Fruit fly (Drosophila melanogaster) whole organism: ENCODE measurements around the gene CG6511.

Source experiments
- CG8478 ChIP-seq: fragments of >200 bp; optimal IDR thresholded peaks from 2 replicates; lab custom pipeline; 2018; ENCODE audit warnings: inconsistent platforms
- Dll ChIP-seq: fragments of >200 bp; optimal IDR thresholded peaks from 2 replicates; lab custom pipeline; 2017
- psq ChIP-seq: fragments of >200 bp; optimal IDR thresholded peaks from 2 replicates; lab custom pipeline; 2017
- usp ChIP-seq: fragments of >200 bp; optimal IDR thresholded peaks from 2 replicates; lab custom pipeline; 2017; ENCODE audit warnings: missing biosample characterization, missing genetic modification characterization, mixed read lengths

DNA sequence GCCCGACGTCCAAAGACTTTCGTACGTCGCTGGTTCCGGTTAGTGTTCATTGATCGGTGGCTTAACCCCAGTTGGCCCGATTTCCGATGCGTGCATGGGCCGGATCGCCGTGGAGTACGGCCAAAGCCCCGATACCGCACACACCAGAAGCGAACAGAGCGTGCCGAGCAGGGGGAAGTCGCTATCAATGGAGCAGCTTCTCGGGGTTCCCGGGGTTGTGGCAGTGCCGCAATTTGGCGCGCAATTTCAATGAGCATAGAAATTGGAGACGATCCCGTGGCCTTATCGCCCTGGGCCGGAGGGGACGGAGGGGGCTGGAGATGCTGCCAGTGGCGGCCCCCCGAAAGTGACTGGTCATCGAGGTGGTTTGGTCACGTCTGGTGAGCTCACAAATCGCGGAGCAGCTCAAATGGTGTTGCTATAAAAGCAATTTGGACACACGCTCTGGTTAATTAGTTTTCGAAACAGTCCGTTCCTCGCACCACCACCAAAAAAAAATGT lies 10.4 kb downstream of the CG6511 start, which contains the start of gene Cp16:
- TF ChIP-seq CG8478 (lab: Kevin White, UChicago) (no peak), usp (no peak), psq (lab: Kevin White, UChicago) (no peak), Dll (lab: Kevin White, UChicago) (no peak)
